Worm (Caenorhabditis elegans) whole organism, mixed stage, embryonic: ENCODE results near the gene Y57G11C.1130.

Source experiments
- M03D4.4 ChIP-seq: sonication (generic microtip); optimal IDR thresholded peaks from 2 replicates; lab custom pipeline; 2017; ENCODE audit warnings: mild to moderate bottlenecking, missing genetic modification characterization, missing compliant biosample characterization
- mep-1 ChIP-seq: fragments of 150-350 bp; optimal IDR thresholded peaks from 2 replicates; lab custom pipeline; 2017; ENCODE audit warnings: missing biosample characterization, missing genetic modification reagents, missing genetic modification characterization, inconsistent platforms
- nhr-237 ChIP-seq: fragments of 150-350 bp; optimal IDR thresholded peaks from 2 replicates; lab custom pipeline; 2014; ENCODE audit warnings: missing biosample characterization, missing genetic modification characterization
- pha-4 ChIP-seq: fragments of 150-350 bp; optimal IDR thresholded peaks from 2 replicates; lab custom pipeline; 2018; ENCODE audit warnings: missing biosample characterization, missing genetic modification reagents, missing genetic modification characterization
- unc-62 ChIP-seq: fragments of 150-350 bp; optimal IDR thresholded peaks from 2 replicates; lab custom pipeline; 2014; ENCODE audit warnings: missing biosample characterization, missing genetic modification reagents, missing genetic modification characterization

ce11 chrIV:14741926-14742325 lies 40.4 kb upstream of the Y57G11C.1130 start:
- TF ChIP-seq unc-62 (no peak), nhr-237 (no peak), pha-4 (tag; lab: Kevin White, UChicago) (no peak), mep-1 (tag; lab: Kevin White, UChicago) (no peak), M03D4.4 (no peak)
